Worm (Caenorhabditis elegans) whole organism, early embryonic: ENCODE data around the gene pak-1.

Experiments
- B0310.2 ChIP-seq: sonication (generic microtip); optimal IDR thresholded peaks from 2 replicates; lab custom pipeline; 2016; ENCODE audit warnings: mild to moderate bottlenecking, missing genetic modification characterization, missing compliant biosample characterization
- F13C5.2 ChIP-seq: sonication (generic microtip); optimal IDR thresholded peaks from 2 replicates; lab custom pipeline; 2017; ENCODE audit warnings: mild to moderate bottlenecking, missing genetic modification characterization, inconsistent platforms, missing compliant biosample characterization
- aly-1 ChIP-seq: sonication (generic microtip); optimal IDR thresholded peaks from 2 replicates; lab custom pipeline; 2016; ENCODE audit warnings: missing genetic modification characterization, missing compliant biosample characterization
- ama-1 ChIP-seq: fragments of 150-350 bp; optimal IDR thresholded peaks from 2 replicates; lab custom pipeline; 2014
- ceh-13 ChIP-seq: fragments of 200-800 bp; sonication (Bioruptor generic); optimal IDR thresholded peaks from 2 replicates; lab custom pipeline; 2018; ENCODE audit warnings: mild to moderate bottlenecking, missing genetic modification characterization, missing compliant biosample characterization
- ceh-36 ChIP-seq: sonication (generic microtip); optimal IDR thresholded peaks from 2 replicates; lab custom pipeline; 2016; ENCODE audit warnings: missing genetic modification characterization, inconsistent platforms, missing compliant biosample characterization
- ets-7 ChIP-seq: sonication (generic microtip); optimal IDR thresholded peaks from 2 replicates; lab custom pipeline; 2016; ENCODE audit warnings: missing genotype, missing genetic modification characterization, missing compliant biosample characterization
- flt-1 ChIP-seq: fragments of 200-800 bp; sonication (Bioruptor generic); IDR thresholded peaks from 2 replicates; pipeline ENCODE4 v1.3.6; 2022; ENCODE audit warnings: missing genetic modification characterization, missing compliant biosample characterization
- hmbx-1 ChIP-seq: sonication (generic microtip); optimal IDR thresholded peaks from 2 replicates; lab custom pipeline; 2016; ENCODE audit warnings: mild to moderate bottlenecking, missing genetic modification characterization, missing compliant biosample characterization
- hmg-4 ChIP-seq: fragments of 200-800 bp; sonication (Bioruptor generic); optimal IDR thresholded peaks from 2 replicates; lab custom pipeline; 2018; ENCODE audit warnings: mild to moderate bottlenecking, missing genetic modification characterization, missing compliant biosample characterization
- hnd-1 ChIP-seq: sonication (generic microtip); optimal IDR thresholded peaks from 2 replicates; lab custom pipeline; 2016; ENCODE audit warnings: missing genetic modification characterization, missing compliant biosample characterization
- pes-1 ChIP-seq: fragments of 200-800 bp; sonication (Bioruptor generic); IDR thresholded peaks from 2 replicates; pipeline ENCODE4 v1.3.6; 2022; ENCODE audit warnings: missing genetic modification reagents, missing genetic modification characterization, missing compliant biosample characterization
- scrt-1 ChIP-seq: fragments of 200-800 bp; sonication (Bioruptor generic); IDR thresholded peaks from 2 replicates; pipeline ENCODE4 v1.3.6; 2022; ENCODE audit warnings: missing genetic modification characterization, missing compliant biosample characterization
- sea-1 ChIP-seq: fragments of 200-800 bp; sonication (Bioruptor generic); conservative IDR thresholded peaks from 2 replicates; pipeline ENCODE4 v1.3.6; 2022; ENCODE audit warnings: missing genetic modification characterization, missing compliant biosample characterization
- tbx-11 ChIP-seq: fragments of 200-800 bp; sonication (Bioruptor generic); IDR thresholded peaks from 2 replicates; pipeline ENCODE4 v1.3.6; 2022; ENCODE audit warnings: missing genetic modification characterization, missing compliant biosample characterization
- tbx-37 ChIP-seq: fragments of 200-800 bp; sonication (Bioruptor generic); conservative IDR thresholded peaks from 2 replicates; pipeline ENCODE4 v1.3.6; 2022; ENCODE audit warnings: missing genetic modification reagents, missing genetic modification characterization, missing compliant biosample characterization
- tra-4 ChIP-seq: sonication (generic microtip); optimal IDR thresholded peaks from 2 replicates; lab custom pipeline; 2017; ENCODE audit warnings: missing genetic modification characterization, missing compliant biosample characterization

The pak-1 gene

ce11 chrX:6043283-6043682, 5.1 kb downstream of the pak-1 start:
- TF ChIP-seq aly-1 (no peak), tra-4 (no peak), ceh-13 (no peak)

ce11 chrX:6041995-6042481, 6.4 kb downstream of the pak-1 start:
- TF ChIP-seq flt-1 (GFP tag; lab: Robert Waterston, UW) (no peak), tra-4 (no peak), ceh-36 (no peak), hmbx-1 (tag; lab: Kevin White, UChicago) (no peak), B0310.2 (tag; lab: Kevin White, UChicago) (no peak), pes-1 (no peak), tbx-37 (GFP tag; lab: Robert Waterston, UW) (no peak), hnd-1 (tag; lab: Kevin White, UChicago) (no peak), F13C5.2 (no peak), aly-1 (no peak), ets-7 (tag; lab: Kevin White, UChicago) (no peak), hmg-4 (GFP tag; lab: Kevin White, UChicago) (no peak), tbx-11 (GFP tag; lab: Robert Waterston, UW) (no peak), sea-1 (GFP tag; lab: Robert Waterston, UW) (no peak)

- TF ChIP-seq ama-1 (lab: Kevin White, UChicago) = no peak
- TF ChIP-seq sea-1 (GFP tag; lab: Robert Waterston, UW) = no peak
- no peak for TF ChIP-seq hmbx-1 (tag; lab: Kevin White, UChicago)
- TF ChIP-seq scrt-1 (GFP tag; lab: Robert Waterston, UW) = no peak
- no peak for TF ChIP-seq tbx-11 (GFP tag; lab: Robert Waterston, UW)
- TF ChIP-seq pes-1 = no peak
- no peak for TF ChIP-seq tra-4
- TF ChIP-seq flt-1 (GFP tag; lab: Robert Waterston, UW) = no peak
- no peak for TF ChIP-seq hnd-1 (tag; lab: Kevin White, UChicago)
Observed at ce11 chrX:6041094-6041441, 7.3 kb downstream of the pak-1 start.

- TF ChIP-seq hnd-1 (tag; lab: Kevin White, UChicago) (no peak), ceh-36 (no peak), tbx-11 (GFP tag; lab: Robert Waterston, UW) (no peak), F13C5.2 (no peak), hmg-4 (GFP tag; lab: Kevin White, UChicago) (peak; percentile 56), aly-1 (no peak)
Observed at ce11 chrX:6040435-6041093, 7.8 kb downstream of the pak-1 start.

- TF ChIP-seq hmbx-1 (tag; lab: Kevin White, UChicago) = no peak
- TF ChIP-seq sea-1 (GFP tag; lab: Robert Waterston, UW) = no peak
- no peak for TF ChIP-seq hnd-1 (tag; lab: Kevin White, UChicago)
- TF ChIP-seq tbx-37 (GFP tag; lab: Robert Waterston, UW) = no peak
- no peak for TF ChIP-seq flt-1 (GFP tag; lab: Robert Waterston, UW)
- no peak for TF ChIP-seq tra-4
- no peak for TF ChIP-seq ceh-13
- TF ChIP-seq hmg-4 (GFP tag; lab: Kevin White, UChicago) = no peak
- no peak for TF ChIP-seq aly-1
Observed at ce11 chrX:6039544-6039943, 8.9 kb downstream of the pak-1 start, which contains the start of gene hsp-25. Gene hsp-25 (minus strand): TSS chrX:6039644.

ce11 chrX:6031169-6031568, 17.2 kb downstream of the pak-1 start, which contains the start of gene ipp-5:
Gene ipp-5 (plus strand): TSS chrX:6031469.
- TF ChIP-seq scrt-1 (GFP tag; lab: Robert Waterston, UW) (no peak), F13C5.2 (no peak), pes-1 (no peak), hmbx-1 (tag; lab: Kevin White, UChicago) (no peak), tbx-11 (GFP tag; lab: Robert Waterston, UW) (no peak), ama-1 (lab: Kevin White, UChicago) (no peak), hnd-1 (tag; lab: Kevin White, UChicago) (no peak), B0310.2 (tag; lab: Kevin White, UChicago) (no peak), flt-1 (GFP tag; lab: Robert Waterston, UW) (no peak)

- TF ChIP-seq flt-1 (GFP tag; lab: Robert Waterston, UW) (no peak), ets-7 (tag; lab: Kevin White, UChicago) (no peak), F13C5.2 (no peak), aly-1 (no peak), pes-1 (no peak), B0310.2 (tag; lab: Kevin White, UChicago) (no peak), hnd-1 (tag; lab: Kevin White, UChicago) (no peak)
Observed at ce11 chrX:6029075-6029474, 19.3 kb downstream of the pak-1 start.

- TF ChIP-seq ama-1 (lab: Kevin White, UChicago) (no peak), ceh-36 (no peak)
Observed at ce11 chrX:6026732-6027528, 21.5 kb downstream of the pak-1 start.
